Worm (Caenorhabditis elegans): Measurements from ENCODE around the gene M163.10.

The M163.10 gene

DNA sequence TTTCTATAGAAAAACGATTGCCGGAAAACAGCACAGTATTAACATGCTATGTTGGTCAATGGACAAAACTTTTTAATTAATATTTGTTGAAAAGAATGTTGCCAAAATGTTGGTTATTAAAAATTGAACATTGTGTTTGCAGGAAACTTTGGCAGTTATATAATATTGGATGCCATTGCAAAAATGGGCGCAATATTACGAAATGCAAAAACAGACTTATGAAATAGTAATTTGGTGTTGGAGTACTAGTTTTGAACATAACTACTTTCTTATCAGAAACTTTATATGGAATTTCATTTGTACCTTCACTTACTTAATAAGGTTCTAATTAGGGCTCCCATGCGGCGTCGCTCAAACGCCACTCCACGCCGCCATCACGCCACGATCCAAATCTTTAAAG is 39.6 kb downstream of the M163.10 start:
- no peak for TF ChIP-seq F10E7.11 (tag; optimal IDR thresholded peaks at IDR 0.05)
- no peak for TF ChIP-seq attf-5 (GFP tag; optimal IDR thresholded peaks at IDR 0.05)
- no peak for TF ChIP-seq ztf-26 (tag; optimal IDR thresholded peaks at IDR 0.05)
- TF ChIP-seq nfya-1 (tag; optimal IDR thresholded peaks at IDR 0.05; ENCODE audit: borderline replicate concordance, insufficient read depth) = no peak
- TF ChIP-seq zfh-2 (GFP tag; conservative IDR thresholded peaks at IDR 0.05) = no peak
- no peak for TF ChIP-seq fkh-3 (tag; optimal IDR thresholded peaks at IDR 0.05)
- TF ChIP-seq hmg-1.2 (GFP tag; IDR thresholded peaks at IDR 0.05) = no peak
- no peak for TF ChIP-seq lin-35 (GFP tag; optimal IDR thresholded peaks at IDR 0.05)
- no peak for TF ChIP-seq ceh-58 (GFP tag; IDR thresholded peaks at IDR 0.05)
- TF ChIP-seq die-1 (tag; optimal IDR thresholded peaks at IDR 0.05) = no peak
- TF ChIP-seq sea-2 (GFP tag; IDR thresholded peaks at IDR 0.05) = no peak
- no peak for TF ChIP-seq egl-44 (GFP tag; IDR thresholded peaks at IDR 0.05)
- TF ChIP-seq dox-1 (GFP tag; IDR thresholded peaks at IDR 0.05) = no peak
- no peak for TF ChIP-seq snpc-3.4 (tag; optimal IDR thresholded peaks at IDR 0.05)
- TF ChIP-seq lin-26 (GFP tag; IDR thresholded peaks at IDR 0.05) = no peak
- no peak for TF ChIP-seq ets-4 (GFP tag; optimal IDR thresholded peaks at IDR 0.05)
- no peak for TF ChIP-seq Y79H2A.3 (GFP tag; conservative IDR thresholded peaks at IDR 0.05)
- no peak for TF ChIP-seq nfya-2 (GFP tag; IDR thresholded peaks at IDR 0.05)

DNA sequence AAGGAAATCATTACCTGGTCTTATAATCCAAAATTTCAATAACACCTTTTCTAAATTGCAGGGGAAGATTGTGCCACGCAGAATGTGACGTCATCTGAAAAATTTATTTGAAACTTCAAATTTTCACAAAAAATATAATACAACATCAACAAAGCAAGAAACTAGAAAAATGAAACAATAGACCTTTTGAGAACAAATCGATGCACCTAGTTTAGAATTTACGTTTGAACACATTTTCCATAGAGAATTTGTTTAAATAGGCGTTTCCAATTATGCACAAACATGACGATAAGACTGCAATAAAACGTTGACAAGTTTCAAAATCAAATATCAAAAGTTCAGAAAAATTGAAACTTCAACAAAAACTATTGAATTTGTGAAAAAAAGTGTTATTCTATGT is 42.0 kb downstream of the M163.10 start, which contains the start of gene fbxa-141:
TSS of gene fbxa-141 (minus strand) at position 101 of the 400 bp plus-strand sequence.
- TF ChIP-seq madf-6 (GFP tag; IDR thresholded peaks at IDR 0.05) (no peak), Y56A3A.18 (GFP tag; IDR thresholded peaks at IDR 0.05) (no peak), attf-5 (GFP tag; optimal IDR thresholded peaks at IDR 0.05) (no peak), madf-3 (GFP tag; IDR thresholded peaks at IDR 0.05) (no peak), F49E8.2 (tag; optimal IDR thresholded peaks at IDR 0.05; ENCODE audit: insufficient read depth) (no peak), ZK185.1 (tag; optimal IDR thresholded peaks at IDR 0.05; ENCODE audit: poor library complexity, severe bottlenecking) (no peak), gei-17 (GFP tag; optimal IDR thresholded peaks at IDR 0.05) (no peak), B0035.1 (tag; optimal IDR thresholded peaks at IDR 0.05) (no peak), F22D6.2 (tag; optimal IDR thresholded peaks at IDR 0.05) (no peak), egl-18 (GFP tag; IDR thresholded peaks at IDR 0.05) (no peak), akir-1 (GFP tag; optimal IDR thresholded peaks at IDR 0.05) (no peak), F57A8.1 (GFP tag; optimal IDR thresholded peaks at IDR 0.05) (no peak), nfya-2 (GFP tag; IDR thresholded peaks at IDR 0.05) (no peak), hsf-1 (GFP tag; IDR thresholded peaks at IDR 0.05) (no peak), mes-4 (tag; optimal IDR thresholded peaks at IDR 0.05) (no peak), ztf-28 (GFP tag; IDR thresholded peaks at IDR 0.05) (no peak)

DNA sequence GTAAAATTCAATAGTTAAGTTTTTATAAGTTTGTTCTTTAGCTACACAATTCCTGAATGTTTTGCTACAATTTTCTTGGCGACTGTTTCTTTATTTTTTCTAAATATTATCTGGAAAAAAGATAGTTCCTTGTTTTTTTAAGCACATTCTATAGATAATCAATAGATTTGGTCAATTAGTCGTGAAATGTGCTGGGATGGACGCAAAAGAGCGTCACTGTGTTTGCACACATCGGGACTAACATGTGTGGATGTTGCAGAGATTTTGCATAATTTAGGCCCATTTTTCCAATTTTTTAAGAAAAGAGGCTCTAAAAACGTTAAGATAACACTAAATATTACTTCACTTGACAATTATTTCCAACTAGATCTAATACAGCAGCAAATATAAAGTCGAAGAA is 42.7 kb downstream of the M163.10 start:
- TF ChIP-seq F52B5.7 (tag; optimal IDR thresholded peaks at IDR 0.05) = no peak
- TF ChIP-seq efl-1 (GFP tag; optimal IDR thresholded peaks at IDR 0.05) = no peak
- no peak for TF ChIP-seq T07F8.4 (tag; optimal IDR thresholded peaks at IDR 0.05)
- no peak for TF ChIP-seq aptf-2 (GFP tag; conservative IDR thresholded peaks at IDR 0.05)
- no peak for TF ChIP-seq hsf-1 (GFP tag; IDR thresholded peaks at IDR 0.05)
- no peak for TF ChIP-seq ztf-3 (GFP tag; optimal IDR thresholded peaks at IDR 0.05)

Data from whole organism, young adult.